Worm (Caenorhabditis elegans) whole organism, L1 larva: ENCODE data around the gene JC8.7.
A peak's percentile ranks its signal among the peaks of the same experiment; 100 is the strongest.

Experiments
- C16A3.4 ChIP-seq: fragments of 150-350 bp; optimal IDR thresholded peaks from 2 replicates; lab custom pipeline; 2014; ENCODE audit warnings: missing biosample characterization, missing genetic modification characterization
- C34B4.2 ChIP-seq: sonication (generic microtip); optimal IDR thresholded peaks from 2 replicates; lab custom pipeline; 2017; ENCODE audit warnings: mild to moderate bottlenecking, missing genetic modification characterization, missing compliant biosample characterization
- F16B12.6 ChIP-seq: fragments of 150-350 bp; optimal IDR thresholded peaks from 2 replicates; lab custom pipeline; 2014; ENCODE audit warnings: missing biosample characterization, missing genetic modification characterization
- Y116A8C.19 ChIP-seq: sonication (generic microtip); optimal IDR thresholded peaks from 2 replicates; lab custom pipeline; 2016; ENCODE audit warnings: missing compliant biosample characterization, missing genetic modification characterization, borderline replicate concordance
- aha-1 ChIP-seq: fragments of 150-350 bp; optimal IDR thresholded peaks from 2 replicates; lab custom pipeline; 2014; ENCODE audit warnings: missing biosample characterization, missing genetic modification characterization
- ama-1 ChIP-seq: fragments of 150-350 bp; optimal IDR thresholded peaks from 2 replicates; lab custom pipeline; 2014
- blmp-1 ChIP-seq: fragments of 150-350 bp; optimal IDR thresholded peaks from 2 replicates; lab custom pipeline; 2014; ENCODE audit warnings: missing biosample characterization, missing genetic modification characterization
- ceh-8 ChIP-seq: fragments of 200-800 bp; sonication (Bioruptor generic); optimal IDR thresholded peaks from 2 replicates; lab custom pipeline; 2018; ENCODE audit warnings: mild to moderate bottlenecking, missing genetic modification characterization, moderate library complexity, missing compliant biosample characterization
- ceh-90 ChIP-seq: sonication (generic microtip); optimal IDR thresholded peaks from 2 replicates; lab custom pipeline; 2016; ENCODE audit warnings: missing genetic modification characterization, missing compliant biosample characterization
- ces-1 ChIP-seq: fragments of 150-350 bp; optimal IDR thresholded peaks from 2 replicates; lab custom pipeline; 2014; ENCODE audit warnings: missing biosample characterization, missing genetic modification reagents, missing genetic modification characterization
- dsc-1 ChIP-seq: sonication (generic microtip); optimal IDR thresholded peaks from 2 replicates; lab custom pipeline; 2016; ENCODE audit warnings: mild to moderate bottlenecking, missing genetic modification characterization, missing compliant biosample characterization
- efl-1 ChIP-seq, 4 experiments: fragments of 150-350 bp; optimal IDR thresholded peaks in 3 of 4; peaks in 1 of 4; 1 replicate in 1 of 4; 2 replicates in 3 of 4; lab custom pipeline; 2014; ENCODE audit warnings: missing biosample characterization in 2 of 4, missing genetic modification characterization in 2 of 4, missing genetic modification reagents in 2 of 4
- efl-3 ChIP-seq: fragments of 200-800 bp; sonication (Bioruptor generic); optimal IDR thresholded peaks from 2 replicates; lab custom pipeline; 2018; ENCODE audit warnings: mild to moderate bottlenecking, missing genetic modification characterization, missing compliant biosample characterization
- egl-13 ChIP-seq: sonication (generic microtip); optimal IDR thresholded peaks from 2 replicates; lab custom pipeline; 2016; ENCODE audit warnings: missing genotype, missing genetic modification reagents, missing genetic modification characterization, missing compliant biosample characterization
- egl-27 ChIP-seq, 2 experiments: fragments of 150-350 bp in 1 of 2; sonication (generic microtip); optimal IDR thresholded peaks; 3 replicates each; lab custom pipeline; 2017 to 2018; ENCODE audit warnings: missing biosample characterization in 2 of 2, missing genetic modification characterization in 2 of 2, missing genetic modification reagents in 2 of 2
- elt-2 ChIP-seq: sonication (generic microtip); optimal IDR thresholded peaks from 2 replicates; lab custom pipeline; 2016; ENCODE audit warnings: missing genetic modification characterization, mild to moderate bottlenecking, inconsistent platforms, missing compliant biosample characterization, missing genetic modification reagents
- ets-5 ChIP-seq: fragments of 200-800 bp; sonication (Bioruptor generic); IDR thresholded peaks from 2 replicates; pipeline ENCODE4 v1.3.6; 2022; ENCODE audit warnings: missing genetic modification characterization, missing compliant biosample characterization
- fkh-10 ChIP-seq: sonication (generic microtip); optimal IDR thresholded peaks from 2 replicates; lab custom pipeline; 2017; ENCODE audit warnings: missing biosample characterization, missing genetic modification reagents, missing genetic modification characterization
- fkh-4 ChIP-seq: sonication (generic microtip); optimal IDR thresholded peaks from 2 replicates; lab custom pipeline; 2016; ENCODE audit warnings: missing compliant biosample characterization, missing genetic modification characterization, borderline replicate concordance
- fkh-8 ChIP-seq: sonication (generic microtip); optimal IDR thresholded peaks from 2 replicates; lab custom pipeline; 2016; ENCODE audit warnings: mild to moderate bottlenecking, missing genetic modification characterization, missing compliant biosample characterization
- fos-1 ChIP-seq: fragments of 150-350 bp; optimal IDR thresholded peaks from 2 replicates; lab custom pipeline; 2014; ENCODE audit warnings: missing biosample characterization, missing genetic modification characterization
- hlh-17 ChIP-seq: fragments of 200-800 bp; sonication (Bioruptor generic); optimal IDR thresholded peaks from 2 replicates; lab custom pipeline; 2018; ENCODE audit warnings: missing genetic modification characterization, mild to moderate bottlenecking, missing compliant biosample characterization, moderate library complexity, borderline replicate concordance
- hlh-4 ChIP-seq: sonication (generic microtip); optimal IDR thresholded peaks from 2 replicates; lab custom pipeline; 2016; ENCODE audit warnings: mild to moderate bottlenecking, missing genetic modification characterization, missing compliant biosample characterization
- hpl-2 ChIP-seq: fragments of 150-350 bp; optimal IDR thresholded peaks from 2 replicates; lab custom pipeline; 2014; ENCODE audit warnings: missing biosample characterization, missing genetic modification reagents, missing genetic modification characterization
- irx-1 ChIP-seq: sonication (generic microtip); optimal IDR thresholded peaks from 2 replicates; lab custom pipeline; 2016; ENCODE audit warnings: missing genetic modification characterization, missing compliant biosample characterization
- isw-1 ChIP-seq: fragments of 200-800 bp; sonication (Bioruptor generic); IDR thresholded peaks from 2 replicates; pipeline ENCODE4 v1.3.6; 2022; ENCODE audit warnings: missing genetic modification characterization, missing compliant biosample characterization
- lin-13 ChIP-seq: fragments of 150-350 bp; optimal IDR thresholded peaks from 2 replicates; lab custom pipeline; 2014; ENCODE audit warnings: missing biosample characterization, missing genetic modification reagents, missing genetic modification characterization
- lin-14 ChIP-seq: fragments of 200-800 bp; sonication (Bioruptor generic); optimal IDR thresholded peaks from 2 replicates; lab custom pipeline; 2018; ENCODE audit warnings: mild to moderate bottlenecking, missing genetic modification characterization, moderate library complexity, missing compliant biosample characterization
- lir-3 ChIP-seq: sonication (generic microtip); optimal IDR thresholded peaks from 2 replicates; lab custom pipeline; 2016; ENCODE audit warnings: mild to moderate bottlenecking, missing genetic modification characterization, moderate library complexity, missing compliant biosample characterization; ENCODE audit not compliant: poor library complexity
- lsy-2 ChIP-seq, 2 experiments: fragments of 150-350 bp; optimal IDR thresholded peaks; 2 replicates each; lab custom pipeline; 2014; ENCODE audit warnings: missing biosample characterization in 2 of 2, missing genetic modification characterization in 2 of 2
- mab-9 ChIP-seq: fragments of 200-800 bp; sonication (Bioruptor generic); IDR thresholded peaks from 2 replicates; pipeline ENCODE4 v1.3.6; 2022; ENCODE audit warnings: missing genetic modification reagents, missing genetic modification characterization, missing compliant biosample characterization
- mef-2 ChIP-seq: fragments of 150-350 bp; optimal IDR thresholded peaks from 2 replicates; lab custom pipeline; 2014; ENCODE audit warnings: missing biosample characterization, missing genetic modification characterization
- mep-1 ChIP-seq: fragments of 150-350 bp; optimal IDR thresholded peaks from 2 replicates; lab custom pipeline; 2014; ENCODE audit warnings: missing biosample characterization, missing genetic modification characterization
- nhr-11 ChIP-seq: fragments of 150-350 bp; optimal IDR thresholded peaks from 2 replicates; lab custom pipeline; 2014; ENCODE audit warnings: missing biosample characterization, missing genetic modification characterization
- nhr-12 ChIP-seq: sonication (generic microtip); optimal IDR thresholded peaks from 2 replicates; lab custom pipeline; 2017; ENCODE audit warnings: missing biosample characterization, missing genetic modification characterization
- nhr-19 ChIP-seq: fragments of 200-800 bp; sonication (Bioruptor generic); conservative IDR thresholded peaks from 2 replicates; pipeline ENCODE4 v1.3.6; 2022; ENCODE audit warnings: missing genetic modification characterization, missing compliant biosample characterization
- nhr-28 ChIP-seq: fragments of 150-350 bp; optimal IDR thresholded peaks from 2 replicates; lab custom pipeline; 2014; ENCODE audit warnings: missing biosample characterization, missing genetic modification characterization
- nhr-47 ChIP-seq: sonication (generic microtip); optimal IDR thresholded peaks from 2 replicates; lab custom pipeline; 2016; ENCODE audit warnings: mild to moderate bottlenecking, missing genetic modification characterization, moderate library complexity, missing compliant biosample characterization
- nhr-85 ChIP-seq: sonication (generic microtip); peaks from one replicate; lab custom pipeline; 2016; ENCODE audit warnings: missing genetic modification characterization, inconsistent platforms, missing compliant biosample characterization
- pqm-1 ChIP-seq: sonication (generic microtip); optimal IDR thresholded peaks from 3 replicates; lab custom pipeline; 2017; ENCODE audit warnings: missing biosample characterization, missing genetic modification characterization
- skn-1 ChIP-seq: fragments of 150-350 bp; optimal IDR thresholded peaks from 2 replicates; lab custom pipeline; 2014; ENCODE audit warnings: missing biosample characterization, missing genetic modification characterization
- snu-23 ChIP-seq: sonication (generic microtip); optimal IDR thresholded peaks from 2 replicates; lab custom pipeline; 2016; ENCODE audit warnings: missing genetic modification characterization, missing compliant biosample characterization
- sox-4 ChIP-seq: sonication (generic microtip); optimal IDR thresholded peaks from 2 replicates; lab custom pipeline; 2016; ENCODE audit warnings: missing genetic modification characterization, missing compliant biosample characterization
- sptf-1 ChIP-seq: fragments of 150-350 bp; optimal IDR thresholded peaks from 2 replicates; lab custom pipeline; 2014; ENCODE audit warnings: missing biosample characterization, missing genetic modification characterization
- swsn-7 ChIP-seq: sonication (generic microtip); optimal IDR thresholded peaks from 2 replicates; lab custom pipeline; 2016; ENCODE audit warnings: missing genetic modification characterization, missing compliant biosample characterization
- tlp-1 ChIP-seq: fragments of 150-350 bp; optimal IDR thresholded peaks from 2 replicates; lab custom pipeline; 2014; ENCODE audit warnings: missing biosample characterization, missing genetic modification characterization
- unc-30 ChIP-seq: sonication (generic microtip); optimal IDR thresholded peaks from 2 replicates; lab custom pipeline; 2017; ENCODE audit warnings: missing biosample characterization, missing genetic modification characterization
- unc-62 ChIP-seq: fragments of 150-350 bp; optimal IDR thresholded peaks from 2 replicates; lab custom pipeline; 2014; ENCODE audit warnings: missing biosample characterization, missing genetic modification reagents, missing genetic modification characterization
- unc-86 ChIP-seq: sonication (generic microtip); optimal IDR thresholded peaks from 2 replicates; lab custom pipeline; 2016; ENCODE audit warnings: missing genetic modification characterization, missing compliant biosample characterization
- vab-15 ChIP-seq: sonication (generic microtip); optimal IDR thresholded peaks from 2 replicates; lab custom pipeline; 2017; ENCODE audit warnings: missing genotype, mild to moderate bottlenecking, missing genetic modification characterization, missing compliant biosample characterization
- xbp-1 ChIP-seq: sonication (generic microtip); optimal IDR thresholded peaks from 2 replicates; lab custom pipeline; 2016; ENCODE audit warnings: missing genetic modification characterization, missing compliant biosample characterization
- zag-1 ChIP-seq: fragments of 150-350 bp; optimal IDR thresholded peaks from 2 replicates; lab custom pipeline; 2014; ENCODE audit warnings: missing biosample characterization, missing genetic modification characterization
- zip-4 ChIP-seq: fragments of 200-800 bp; sonication (Bioruptor generic); optimal IDR thresholded peaks from 2 replicates; lab custom pipeline; 2018; ENCODE audit warnings: mild to moderate bottlenecking, missing genetic modification characterization, moderate library complexity, missing compliant biosample characterization
- ztf-4 ChIP-seq: fragments of 150-350 bp; optimal IDR thresholded peaks from 2 replicates; lab custom pipeline; 2014; ENCODE audit warnings: missing biosample characterization, missing genetic modification characterization

JC8.7 gene

ce11 chrIV:13297746-13298145 lies 50.7 kb downstream of the JC8.7 start, which contains the start of the genes Y67H2A.2 and micu-1:
TSS of gene Y67H2A.2 (minus strand) at chrIV:13297819.
TSS of gene micu-1 (plus strand) at chrIV:13297926.
- TF ChIP-seq mep-1 (tag; lab: Kevin White, UChicago) (no peak), zip-4 (GFP tag; lab: Kevin White, UChicago) (peak; percentile 54), hlh-4 (tag; lab: Kevin White, UChicago) (no peak), ceh-8 (peak; percentile 74), F16B12.6 (peak; percentile 51), isw-1 (GFP tag; lab: Robert Waterston, UW) (peak; percentile 70), ces-1 (GFP tag; lab: Kevin White, UChicago) (no peak), lin-14 (GFP tag; lab: Kevin White, UChicago) (peak; percentile 86), ceh-90 (tag; lab: Kevin White, UChicago) (no peak), zag-1 (tag; lab: Kevin White, UChicago) (peak; percentile 1), pqm-1 (tag; lab: Kevin White, UChicago) (no peak), unc-30 (tag; lab: Kevin White, UChicago) (no peak), blmp-1 (tag; lab: Kevin White, UChicago) (peak; percentile 28), fkh-10 (peak; percentile 13), vab-15 (tag; lab: Kevin White, UChicago) (peak; percentile 61), hpl-2 (GFP tag; lab: Kevin White, UChicago) (peak; percentile 18), unc-62 (GFP tag; lab: Kevin White, UChicago) (no peak), lsy-2 (tag; optimal IDR thresholded peaks at IDR 0.05; lab: Kevin White, UChicago) (peak; percentile 85), skn-1 (tag; lab: Kevin White, UChicago) (peak; percentile 62), C34B4.2 (no peak), nhr-85 (tag; lab: Kevin White, UChicago) (peak; percentile 78), efl-1 (optimal IDR thresholded peaks at IDR 0.05; lab: Kevin White, UChicago) (peak; percentile 80 to 82), efl-1 (GFP tag; optimal IDR thresholded peaks at IDR 0.05 in 1 of 2; lab: Kevin White, UChicago) (peak; percentile 73 to 97), xbp-1 (tag; lab: Kevin White, UChicago) (peak; percentile 84), sox-4 (tag; lab: Kevin White, UChicago) (peak; percentile 56), nhr-28 (no peak), fkh-8 (tag; lab: Kevin White, UChicago) (peak; percentile 83), nhr-11 (tag; lab: Kevin White, UChicago) (no peak), lin-13 (peak; percentile 74), egl-13 (tag; lab: Kevin White, UChicago) (peak; percentile 60), hlh-17 (GFP tag; lab: Kevin White, UChicago) (no peak), ets-5 (no peak), lir-3 (peak; percentile 50), fos-1 (tag; lab: Kevin White, UChicago) (peak; percentile 51), efl-3 (GFP tag; lab: Kevin White, UChicago) (no peak), nhr-19 (peak; percentile 80), sptf-1 (tag; lab: Kevin White, UChicago) (no peak), irx-1 (tag; lab: Kevin White, UChicago) (peak; percentile 73), C16A3.4 (tag; lab: Kevin White, UChicago) (peak; percentile 76), mab-9 (GFP tag; lab: Robert Waterston, UW) (peak; percentile 84), unc-86 (tag; lab: Kevin White, UChicago) (peak; percentile 80), swsn-7 (peak; percentile 87), mef-2 (tag; lab: Kevin White, UChicago) (peak; percentile 8), nhr-12 (tag; lab: Kevin White, UChicago) (no peak), dsc-1 (tag; lab: Kevin White, UChicago) (peak; percentile 88), aha-1 (tag; lab: Kevin White, UChicago) (no peak), fkh-4 (tag; lab: Kevin White, UChicago) (no peak), nhr-47 (peak; percentile 92), egl-27 (tag; optimal IDR thresholded peaks at IDR 0.05; lab: Kevin White, UChicago) (no peak), Y116A8C.19 (no peak), ama-1 (lab: Kevin White, UChicago) (peak; percentile 18), snu-23 (GFP tag; lab: Kevin White, UChicago) (peak; percentile 87), ztf-4 (tag; lab: Kevin White, UChicago) (no peak), elt-2 (tag; lab: Kevin White, UChicago) (peak; percentile 45), tlp-1 (no peak)
